Fruit fly (Drosophila melanogaster) whole organism, embryonic: Measurements from ENCODE around the gene E23.

ENCODE experiments used
- Atf-2 ChIP-seq: fragments of 200-800 bp; sonication (Bioruptor generic); optimal IDR thresholded peaks from 2 replicates; lab custom pipeline; 2016; ENCODE audit warnings: missing biosample characterization, missing genetic modification characterization
- Bdp1 ChIP-seq: fragments of 200-800 bp; sonication (Bioruptor generic); optimal IDR thresholded peaks from 3 replicates; lab custom pipeline; 2016; ENCODE audit warnings: missing biosample characterization, missing genetic modification characterization
- CG10267 ChIP-seq: fragments of 200-800 bp; sonication (Bioruptor generic); optimal IDR thresholded peaks from 2 replicates; lab custom pipeline; 2018; ENCODE audit warnings: missing biosample characterization, mild to moderate bottlenecking, missing genetic modification characterization, moderate library complexity
- CG10274 ChIP-seq: fragments of 200-800 bp; sonication (Bioruptor generic); optimal IDR thresholded peaks from 3 replicates; lab custom pipeline; 2017; ENCODE audit warnings: missing biosample characterization, mild to moderate bottlenecking, missing genetic modification characterization
- CG10321 ChIP-seq: fragments of 200-800 bp; sonication (Bioruptor generic); IDR thresholded peaks from 2 replicates; pipeline ENCODE4 v1.3.6; 2022; ENCODE audit warnings: missing biosample characterization, missing genetic modification characterization
- CG10959 ChIP-seq: fragments of 200-800 bp; sonication (Bioruptor generic); IDR thresholded peaks from 2 replicates; pipeline ENCODE4 v1.3.6; 2022; ENCODE audit warnings: missing biosample characterization, missing genetic modification characterization
- CG12236 ChIP-seq: fragments of 200-800 bp; sonication (Bioruptor generic); optimal IDR thresholded peaks from 2 replicates; lab custom pipeline; 2016; ENCODE audit warnings: missing biosample characterization, missing genetic modification characterization
- CG1233 ChIP-seq: fragments of 200-800 bp; sonication (Bioruptor generic); optimal IDR thresholded peaks from 4 replicates; lab custom pipeline; 2018; ENCODE audit warnings: missing biosample characterization, mild to moderate bottlenecking, missing genetic modification characterization
- CG14014 ChIP-seq: fragments of 200-800 bp; sonication (Bioruptor generic); IDR thresholded peaks from 2 replicates; pipeline ENCODE4 v1.3.6; 2022; ENCODE audit warnings: missing biosample characterization, missing genetic modification characterization
- CG1792 ChIP-seq: fragments of 200-800 bp; sonication (Bioruptor generic); optimal IDR thresholded peaks from 2 replicates; lab custom pipeline; 2016; ENCODE audit warnings: missing biosample characterization, missing genetic modification characterization
- CG1832 ChIP-seq: fragments of 200-800 bp; sonication (Bioruptor generic); optimal IDR thresholded peaks from 2 replicates; lab custom pipeline; 2017; ENCODE audit warnings: missing biosample characterization, mild to moderate bottlenecking, missing genetic modification characterization, inconsistent platforms
- CG2678 ChIP-seq: fragments of 200-800 bp; sonication (Bioruptor generic); optimal IDR thresholded peaks from 3 replicates; lab custom pipeline; 2019; ENCODE audit warnings: missing biosample characterization, mild to moderate bottlenecking, missing genetic modification characterization, moderate library complexity
- CG30431 ChIP-seq: fragments of 200-800 bp; sonication (Bioruptor generic); optimal IDR thresholded peaks from 2 replicates; lab custom pipeline; 2017; ENCODE audit warnings: missing biosample characterization, missing genetic modification characterization
- CG3995 ChIP-seq: fragments of 200-800 bp; sonication (Bioruptor generic); optimal IDR thresholded peaks from 3 replicates; lab custom pipeline; 2016; ENCODE audit warnings: missing biosample characterization, missing genetic modification characterization
- CG42726 ChIP-seq: fragments of 200-800 bp; sonication (Bioruptor generic); IDR thresholded peaks from 2 replicates; pipeline ENCODE4 v1.3.6; 2022; ENCODE audit warnings: missing biosample characterization, missing genetic modification characterization; ENCODE audit not compliant: partially characterized antibody
- CG5953 ChIP-seq: fragments of 200-800 bp; sonication (Bioruptor generic); IDR thresholded peaks from 2 replicates; pipeline ENCODE4 v1.3.6; 2022; ENCODE audit warnings: missing biosample characterization, missing genetic modification characterization
- CG6175 ChIP-seq: fragments of 200-800 bp; sonication (Bioruptor generic); IDR thresholded peaks from 3 replicates; pipeline ENCODE4 v1.3.6; 2022; ENCODE audit warnings: missing biosample characterization, missing genetic modification characterization
- CG6254 ChIP-seq: fragments of 200-800 bp; sonication (Bioruptor generic); optimal IDR thresholded peaks from 3 replicates; lab custom pipeline; 2017; ENCODE audit warnings: mild to moderate bottlenecking, missing biosample characterization, missing genetic modification reagents, missing genetic modification characterization
- CG7372 ChIP-seq: fragments of 200-800 bp; sonication (Bioruptor generic); IDR thresholded peaks from 2 replicates; pipeline ENCODE4 v1.3.6; 2022; ENCODE audit warnings: missing biosample characterization, missing genetic modification characterization
- CG8478 ChIP-seq: fragments of >200 bp; optimal IDR thresholded peaks from 2 replicates; lab custom pipeline; 2018
- CG9215 ChIP-seq: fragments of 200-800 bp; sonication (Bioruptor generic); IDR thresholded peaks from 2 replicates; pipeline ENCODE4 v1.3.6; 2022; ENCODE audit warnings: missing biosample characterization, missing genetic modification characterization
- CkIIα-i1 ChIP-seq: fragments of 200-800 bp; sonication (Bioruptor generic); IDR thresholded peaks from 2 replicates; pipeline ENCODE4 v1.3.6; 2022; ENCODE audit warnings: missing biosample characterization, missing genetic modification characterization
- Dll ChIP-seq: fragments of 200-800 bp; sonication (Bioruptor generic); IDR thresholded peaks from 4 replicates; pipeline ENCODE4 v1.3.6; 2022; ENCODE audit warnings: missing biosample characterization, missing genetic modification characterization; ENCODE audit not compliant: partially characterized antibody
- E2f1 ChIP-seq: fragments of 200-800 bp; sonication (Bioruptor generic); IDR thresholded peaks from 2 replicates; pipeline ENCODE4 v1.3.6; 2022; ENCODE audit warnings: missing biosample characterization, missing genetic modification characterization
- Hmr ChIP-seq: fragments of 200-800 bp; sonication (Bioruptor generic); optimal IDR thresholded peaks from 3 replicates; lab custom pipeline; 2017; ENCODE audit warnings: mild to moderate bottlenecking, missing biosample characterization, missing genetic modification reagents, missing genetic modification characterization
- Jarid2 ChIP-seq: fragments of 200-800 bp; sonication (Bioruptor generic); optimal IDR thresholded peaks from 3 replicates; lab custom pipeline; 2017; ENCODE audit warnings: mild to moderate bottlenecking, missing biosample characterization, missing genetic modification reagents, missing genetic modification characterization
- MTF-1 ChIP-seq: fragments of 200-800 bp; sonication (Bioruptor generic); optimal IDR thresholded peaks from 2 replicates; lab custom pipeline; 2018; ENCODE audit warnings: missing biosample characterization, mild to moderate bottlenecking, missing genetic modification characterization, borderline replicate concordance
- NFAT ChIP-seq: fragments of 200-800 bp; sonication (Bioruptor generic); IDR thresholded peaks from 2 replicates; pipeline ENCODE4 v1.3.6; 2022; ENCODE audit warnings: missing biosample characterization, missing genetic modification characterization
- Rx ChIP-seq: fragments of 200-800 bp; sonication (Bioruptor generic); IDR thresholded peaks from 2 replicates; pipeline ENCODE4 v1.3.6; 2022; ENCODE audit warnings: missing biosample characterization, missing genetic modification characterization
- Xbp1 ChIP-seq: fragments of 200-800 bp; sonication (Bioruptor generic); optimal IDR thresholded peaks from 3 replicates; lab custom pipeline; 2016; ENCODE audit warnings: missing biosample characterization, mild to moderate bottlenecking, missing genetic modification characterization
- cg ChIP-seq: fragments of 200-800 bp; sonication (Bioruptor generic); optimal IDR thresholded peaks from 3 replicates; lab custom pipeline; 2019; ENCODE audit warnings: missing biosample characterization, mild to moderate bottlenecking, missing genetic modification characterization, moderate library complexity
- chif ChIP-seq, 2 experiments: fragments of 200-800 bp; sonication (Bioruptor generic); optimal IDR thresholded peaks; 3 replicates each; lab custom pipeline; 2016; ENCODE audit warnings: missing biosample characterization in 2 of 2, missing genetic modification characterization in 2 of 2
- chn ChIP-seq: fragments of 200-800 bp; sonication (Bioruptor generic); optimal IDR thresholded peaks from 2 replicates; lab custom pipeline; 2016; ENCODE audit warnings: missing biosample characterization, missing genetic modification characterization
- gem ChIP-seq: fragments of 200-800 bp; sonication (Bioruptor generic); optimal IDR thresholded peaks from 2 replicates; lab custom pipeline; 2019; ENCODE audit warnings: missing biosample characterization, mild to moderate bottlenecking, missing genetic modification characterization, moderate library complexity
- gsb-n ChIP-seq: fragments of 200-800 bp; sonication (Bioruptor generic); optimal IDR thresholded peaks from 3 replicates; lab custom pipeline; 2018; ENCODE audit warnings: missing biosample characterization, mild to moderate bottlenecking, missing genetic modification characterization
- ham ChIP-seq: fragments of 200-800 bp; sonication (Bioruptor generic); IDR thresholded peaks from 2 replicates; pipeline ENCODE4 v1.3.6; 2022; ENCODE audit warnings: missing biosample characterization, missing genetic modification characterization
- nerfin-2 ChIP-seq: fragments of 200-800 bp; sonication (Bioruptor generic); IDR thresholded peaks from 2 replicates; pipeline ENCODE4 v1.3.6; 2022; ENCODE audit warnings: missing biosample characterization, missing genetic modification characterization; ENCODE audit not compliant: partially characterized antibody
- pb ChIP-seq: fragments of 200-800 bp; sonication (Bioruptor generic); optimal IDR thresholded peaks from 3 replicates; lab custom pipeline; 2016; ENCODE audit warnings: missing biosample characterization, missing genetic modification characterization
- peb ChIP-seq: fragments of 200-800 bp; sonication (Bioruptor generic); IDR thresholded peaks from 2 replicates; pipeline ENCODE4 v1.3.6; 2022; ENCODE audit warnings: missing biosample characterization, missing genetic modification characterization
- phol ChIP-seq: fragments of 200-800 bp; sonication (Bioruptor generic); optimal IDR thresholded peaks from 3 replicates; lab custom pipeline; 2018; ENCODE audit warnings: missing biosample characterization, mild to moderate bottlenecking, missing genetic modification characterization, moderate library complexity
- ranshi ChIP-seq: fragments of 200-800 bp; sonication (Bioruptor generic); IDR thresholded peaks from 2 replicates; pipeline ENCODE4 v1.3.6; 2022; ENCODE audit warnings: missing biosample characterization, missing genetic modification characterization
- repo ChIP-seq: fragments of 200-800 bp; sonication (Bioruptor generic); optimal IDR thresholded peaks from 2 replicates; lab custom pipeline; 2016; ENCODE audit warnings: missing biosample characterization, missing genetic modification characterization
- row ChIP-seq: fragments of 200-800 bp; sonication (Bioruptor generic); IDR thresholded peaks from 3 replicates; pipeline ENCODE4 v1.3.6; 2022; ENCODE audit warnings: missing biosample characterization, missing genetic modification characterization
- sim ChIP-seq: fragments of 200-800 bp; sonication (Bioruptor generic); IDR thresholded peaks from 2 replicates; pipeline ENCODE4 v1.3.6; 2022; ENCODE audit warnings: missing biosample characterization, missing genetic modification characterization
- tgo ChIP-seq: fragments of 200-800 bp; sonication (Bioruptor generic); IDR thresholded peaks from 3 replicates; pipeline ENCODE4 v1.3.6; 2022; ENCODE audit warnings: missing biosample characterization, missing genetic modification characterization
- wor ChIP-seq: fragments of 200-800 bp; sonication (Bioruptor generic); IDR thresholded peaks from 2 replicates; pipeline ENCODE4 v1.3.6; 2022; ENCODE audit warnings: missing biosample characterization, missing genetic modification characterization

E23 gene

dm6 chr2L:3302958-3303842 is 51.4 kb downstream of the E23 start, which contains the start of gene CG9663 (continued):
- TF ChIP-seq NFAT (peak; percentile 21; the same call in 1 of the 2 replicates), Jarid2 (GFP tag; lab: Kevin White, UChicago) (peak; percentile 82), phol (peak; percentile 7)

dm6 chr2L:3301755-3302499 is 52.7 kb downstream of the E23 start:
- TF ChIP-seq gsb-n (tag; lab: Kevin White, UChicago) (peak; percentile 99), CG10267 (tag; lab: Kevin White, UChicago) (peak; percentile 97), chif (GFP tag; optimal IDR thresholded peaks at IDR 0.05; lab: Kevin White, UChicago) (peak; percentile 100), CG2678 (peak; percentile 100), nerfin-2 (GFP tag; lab: Robert Waterston, UW) (no peak), CG14014 (peak; percentile 99), Xbp1 (peak; percentile 100), chn (peak; percentile 100), wor (peak; percentile 97), Bdp1 (GFP tag; lab: Kevin White, UChicago) (peak; percentile 96), cg (GFP tag; lab: Kevin White, UChicago) (peak; percentile 81), CG5953 (GFP tag; lab: Robert Waterston, UW) (peak; percentile 95), Atf-2 (peak; percentile 99), ham (GFP tag; lab: Robert Waterston, UW) (peak; percentile 99), MTF-1 (peak; percentile 99), CG6175 (GFP tag; lab: Robert Waterston, UW) (peak; percentile 99), CG6254 (GFP tag; lab: Kevin White, UChicago) (peak; percentile 98), CG8478 (lab: Kevin White, UChicago) (no peak), CG42726 (GFP tag; lab: Robert Waterston, UW) (no peak), Dll (GFP tag; lab: Robert Waterston, UW) (0 out of 4 replicates have a peak, but pooled peaks have one; percentile 16), CG10274 (GFP tag; lab: Kevin White, UChicago) (peak; percentile 99), CG10321 (peak; percentile 88), CG9215 (GFP tag; lab: Robert Waterston, UW) (peak; percentile 99), CG7372 (GFP tag; lab: Robert Waterston, UW) (peak; percentile 99), CG30431 (peak; percentile 99), CkIIα-i1 (peak; percentile 93), Rx (GFP tag; lab: Robert Waterston, UW) (peak; percentile 98), row (GFP tag; lab: Robert Waterston, UW) (peak; percentile 100), CG12236 (GFP tag; lab: Kevin White, UChicago) (peak; percentile 99), repo (GFP tag; lab: Kevin White, UChicago) (peak; percentile 100), pb (GFP tag; lab: Kevin White, UChicago) (peak; percentile 100), E2f1 (GFP tag; lab: Robert Waterston, UW) (peak; percentile 99), CG3995 (GFP tag; lab: Kevin White, UChicago) (peak; percentile 90), peb (GFP tag; lab: Robert Waterston, UW) (peak; percentile 98), CG1832 (no peak), CG1792 (peak; percentile 99), Hmr (GFP tag; lab: Kevin White, UChicago) (peak; percentile 100), CG10959 (GFP tag; lab: Robert Waterston, UW) (peak; percentile 99), sim (peak; percentile 96), gem (tag; lab: Kevin White, UChicago) (peak; percentile 100), tgo (GFP tag; lab: Robert Waterston, UW) (peak; percentile 99), CG1233 (peak; percentile 100), ranshi (GFP tag; lab: Robert Waterston, UW) (peak; percentile 99)
